Fruit fly (Drosophila melanogaster) whole organism, embryonic: ENCODE data around the gene Nse1.

Experiments
- Adf1 ChIP-seq: fragments of 200-800 bp; sonication (Bioruptor generic); IDR thresholded peaks from 2 replicates; pipeline ENCODE4 v1.3.6; 2022; ENCODE audit warnings: missing biosample characterization, missing genetic modification characterization
- Awh ChIP-seq: fragments of 200-800 bp; sonication (Bioruptor generic); IDR thresholded peaks from 2 replicates; pipeline ENCODE4, ENCODE4 v1.3.6; 2022; ENCODE audit warnings: missing biosample characterization, missing genetic modification characterization
- Bgb ChIP-seq: fragments of 200-800 bp; sonication (Bioruptor generic); IDR thresholded peaks from 2 replicates; pipeline ENCODE4 v1.3.6; 2022; ENCODE audit warnings: missing biosample characterization, missing genetic modification characterization; ENCODE audit not compliant: partially characterized antibody
- CG10321 ChIP-seq: fragments of 200-800 bp; sonication (Bioruptor generic); IDR thresholded peaks from 2 replicates; pipeline ENCODE4 v1.3.6; 2022; ENCODE audit warnings: missing biosample characterization, missing genetic modification characterization
- CG11093 ChIP-seq: fragments of 200-800 bp; sonication (Bioruptor generic); IDR thresholded peaks from 3 replicates; pipeline ENCODE4 v1.3.6; 2022; ENCODE audit warnings: missing biosample characterization, missing genetic modification characterization
- CG12071 ChIP-seq: fragments of 200-800 bp; sonication (Bioruptor generic); optimal IDR thresholded peaks from 3 replicates; lab custom pipeline; 2018; ENCODE audit warnings: missing biosample characterization, mild to moderate bottlenecking, missing genetic modification characterization
- CG12104 ChIP-seq: fragments of 200-800 bp; sonication (Bioruptor generic); optimal IDR thresholded peaks from 3 replicates; lab custom pipeline; 2016; ENCODE audit warnings: missing biosample characterization, missing genetic modification characterization
- CG13296 ChIP-seq: fragments of 200-800 bp; sonication (Bioruptor generic); optimal IDR thresholded peaks from 3 replicates; lab custom pipeline; 2018; ENCODE audit warnings: missing biosample characterization, mild to moderate bottlenecking, missing genetic modification characterization
- CG14710 ChIP-seq: fragments of 200-800 bp; sonication (Bioruptor generic); optimal IDR thresholded peaks from 3 replicates; lab custom pipeline; 2019; ENCODE audit warnings: missing biosample characterization, mild to moderate bottlenecking, missing genetic modification characterization, moderate library complexity
- CG1647 ChIP-seq: fragments of 200-800 bp; sonication (Bioruptor generic); optimal IDR thresholded peaks from 3 replicates; lab custom pipeline; 2016; ENCODE audit warnings: missing biosample characterization, missing genetic modification characterization
- CG2678 ChIP-seq: fragments of 200-800 bp; sonication (Bioruptor generic); optimal IDR thresholded peaks from 3 replicates; lab custom pipeline; 2019; ENCODE audit warnings: missing biosample characterization, mild to moderate bottlenecking, missing genetic modification characterization, moderate library complexity
- CG3281 ChIP-seq: fragments of 200-800 bp; sonication (Bioruptor generic); optimal IDR thresholded peaks from 3 replicates; lab custom pipeline; 2017; ENCODE audit warnings: missing biosample characterization, mild to moderate bottlenecking, missing genetic modification characterization
- CG42726 ChIP-seq: fragments of 200-800 bp; sonication (Bioruptor generic); IDR thresholded peaks from 2 replicates; pipeline ENCODE4 v1.3.6; 2022; ENCODE audit warnings: missing biosample characterization, missing genetic modification characterization; ENCODE audit not compliant: partially characterized antibody
- CG4328 ChIP-seq: fragments of 200-800 bp; sonication (Bioruptor generic); optimal IDR thresholded peaks from 3 replicates; lab custom pipeline; 2017; ENCODE audit warnings: missing biosample characterization, missing genetic modification reagents, missing genetic modification characterization
- CG4360 ChIP-seq: fragments of 200-800 bp; sonication (Bioruptor generic); IDR thresholded peaks from 2 replicates; pipeline ENCODE4 v1.3.6; 2022; ENCODE audit warnings: missing biosample characterization, missing genetic modification characterization
- CG4730 ChIP-seq: fragments of 200-800 bp; sonication (Bioruptor generic); IDR thresholded peaks from 2 replicates; pipeline ENCODE4 v1.3.6; 2022; ENCODE audit warnings: missing biosample characterization, missing genetic modification characterization
- CG6254 ChIP-seq: fragments of 200-800 bp; sonication (Bioruptor generic); optimal IDR thresholded peaks from 3 replicates; lab custom pipeline; 2017; ENCODE audit warnings: mild to moderate bottlenecking, missing biosample characterization, missing genetic modification reagents, missing genetic modification characterization
- CG6683 ChIP-seq: fragments of 200-800 bp; sonication (Bioruptor generic); optimal IDR thresholded peaks from 2 replicates; lab custom pipeline; 2017; ENCODE audit warnings: missing biosample characterization, mild to moderate bottlenecking, missing genetic modification characterization, missing genetic modification reagents
- D ChIP-seq, 2 experiments: fragments of 200-800 bp in 1 of 2; fragments of >200 bp in 1 of 2; sonication (Bioruptor generic) in 1 of 2; optimal IDR thresholded peaks; 2 replicates in 1 of 2; 3 replicates in 1 of 2; lab custom pipeline; 2017; ENCODE audit warnings: mild to moderate bottlenecking in 1 of 2, missing biosample characterization in 1 of 2, missing genetic modification characterization in 1 of 2, missing genetic modification reagents in 1 of 2
- Doc2 ChIP-seq: fragments of 200-800 bp; sonication (Bioruptor generic); IDR thresholded peaks from 2 replicates; pipeline ENCODE4 v1.3.6; 2022; ENCODE audit warnings: missing biosample characterization, missing genetic modification characterization
- E2f2 ChIP-seq: fragments of 200-800 bp; sonication (Bioruptor generic); IDR thresholded peaks from 2 replicates; pipeline ENCODE4 v1.3.6; 2022; ENCODE audit warnings: missing biosample characterization, missing genetic modification characterization
- H2.0 ChIP-seq: fragments of 200-800 bp; sonication (Bioruptor generic); IDR thresholded peaks from 2 replicates; pipeline ENCODE4 v1.3.6; 2022; ENCODE audit warnings: missing biosample characterization, missing genetic modification characterization
- Neu2 ChIP-seq: fragments of 200-800 bp; sonication (Bioruptor generic); optimal IDR thresholded peaks from 3 replicates; lab custom pipeline; 2016; ENCODE audit warnings: missing biosample characterization, missing genetic modification characterization, borderline replicate concordance
- Sox102F ChIP-seq: fragments of 200-800 bp; sonication (Bioruptor generic); optimal IDR thresholded peaks from 2 replicates; lab custom pipeline; 2018; ENCODE audit warnings: missing biosample characterization, mild to moderate bottlenecking, missing genetic modification characterization, moderate library complexity
- Vsx1 ChIP-seq: fragments of 200-800 bp; sonication (Bioruptor generic); optimal IDR thresholded peaks from 2 replicates; lab custom pipeline; 2017; ENCODE audit warnings: missing biosample characterization, mild to moderate bottlenecking, missing genetic modification characterization, missing genetic modification reagents
- Xbp1 ChIP-seq: fragments of 200-800 bp; sonication (Bioruptor generic); optimal IDR thresholded peaks from 3 replicates; lab custom pipeline; 2016; ENCODE audit warnings: missing biosample characterization, mild to moderate bottlenecking, missing genetic modification characterization
- bigmax ChIP-seq: fragments of 200-800 bp; sonication (Bioruptor generic); optimal IDR thresholded peaks from 2 replicates; lab custom pipeline; 2018; ENCODE audit warnings: missing biosample characterization, mild to moderate bottlenecking, missing genetic modification characterization
- caup ChIP-seq: fragments of 200-800 bp; sonication (Bioruptor generic); optimal IDR thresholded peaks from 3 replicates; lab custom pipeline; 2017; ENCODE audit warnings: missing biosample characterization, mild to moderate bottlenecking, missing genetic modification characterization, moderate library complexity; ENCODE audit not compliant: severe bottlenecking
- cg ChIP-seq: fragments of 200-800 bp; sonication (Bioruptor generic); optimal IDR thresholded peaks from 3 replicates; lab custom pipeline; 2019; ENCODE audit warnings: missing biosample characterization, mild to moderate bottlenecking, missing genetic modification characterization, moderate library complexity
- chinmo ChIP-seq: fragments of 200-800 bp; sonication (Bioruptor generic); IDR thresholded peaks from 4 replicates; pipeline ENCODE4 v1.3.6; 2022; ENCODE audit warnings: missing biosample characterization, missing genetic modification characterization; ENCODE audit not compliant: partially characterized antibody
- dmrt11E ChIP-seq: fragments of 200-800 bp; sonication (Bioruptor generic); optimal IDR thresholded peaks from 3 replicates; lab custom pipeline; 2018; ENCODE audit warnings: missing biosample characterization, mild to moderate bottlenecking, missing genetic modification characterization, moderate library complexity
- dysf ChIP-seq: fragments of 200-800 bp; sonication (Bioruptor generic); IDR thresholded peaks from 3 replicates; pipeline ENCODE4 v1.3.6; 2022; ENCODE audit warnings: missing biosample characterization, missing genetic modification characterization
- grau ChIP-seq: fragments of 200-800 bp; optimal IDR thresholded peaks from 3 replicates; lab custom pipeline; 2019; ENCODE audit warnings: missing biosample characterization, mild to moderate bottlenecking, missing genetic modification characterization, moderate library complexity
- ind ChIP-seq: fragments of 200-800 bp; sonication (Bioruptor generic); optimal IDR thresholded peaks from 3 replicates; lab custom pipeline; 2016; ENCODE audit warnings: missing biosample characterization, missing genetic modification characterization
- jumu ChIP-seq: fragments of 200-800 bp; sonication (Bioruptor generic); optimal IDR thresholded peaks from 3 replicates; lab custom pipeline; 2016; ENCODE audit warnings: missing biosample characterization, missing genetic modification characterization
- kay ChIP-seq: fragments of 200-800 bp; sonication (Bioruptor generic); optimal IDR thresholded peaks from 2 replicates; lab custom pipeline; 2016; ENCODE audit warnings: missing biosample characterization, missing genetic modification characterization
- mld ChIP-seq: fragments of 200-800 bp; sonication (Bioruptor generic); IDR thresholded peaks from 3 replicates; pipeline ENCODE4 v1.3.6; 2022; ENCODE audit warnings: missing biosample characterization, missing genetic modification characterization; ENCODE audit not compliant: partially characterized antibody
- nom ChIP-seq: fragments of 200-800 bp; sonication (Bioruptor generic); optimal IDR thresholded peaks from 2 replicates; lab custom pipeline; 2017; ENCODE audit warnings: missing biosample characterization, missing genetic modification characterization, mild to moderate bottlenecking, moderate library complexity, missing genetic modification reagents
- odd ChIP-seq: fragments of 200-800 bp; sonication (Bioruptor generic); optimal IDR thresholded peaks from 2 replicates; lab custom pipeline; 2017; ENCODE audit warnings: missing biosample characterization, mild to moderate bottlenecking, missing genetic modification characterization
- prd ChIP-seq, 3 experiments: fragments of >200 bp in 2 of 3; fragments of 200-800 bp in 1 of 3; sonication (Bioruptor generic) in 1 of 3; optimal IDR thresholded peaks in 2 of 3; IDR thresholded peaks in 1 of 3; 2 replicates in 2 of 3; 3 replicates in 1 of 3; pipeline versions ENCODE4 v1.3.6 to Lab custom; 2017 to 2022; ENCODE audit warnings: missing biosample characterization in 1 of 3, missing genetic modification characterization in 1 of 3
- pros ChIP-seq: fragments of 200-800 bp; sonication (Bioruptor generic); optimal IDR thresholded peaks from 3 replicates; lab custom pipeline; 2019; ENCODE audit warnings: missing biosample characterization, mild to moderate bottlenecking, missing genetic modification characterization, moderate library complexity
- salm ChIP-seq: fragments of 200-800 bp; sonication (Bioruptor generic); optimal IDR thresholded peaks from 2 replicates; lab custom pipeline; 2018; ENCODE audit warnings: missing biosample characterization, mild to moderate bottlenecking, missing genetic modification characterization
- trem ChIP-seq: fragments of 200-800 bp; optimal IDR thresholded peaks from 3 replicates; lab custom pipeline; 2019; ENCODE audit warnings: missing biosample characterization, mild to moderate bottlenecking, missing genetic modification characterization, moderate library complexity
- tx ChIP-seq: fragments of 200-800 bp; sonication (Bioruptor generic); optimal IDR thresholded peaks from 2 replicates; lab custom pipeline; 2016; ENCODE audit warnings: missing biosample characterization, missing genetic modification characterization
- unc-4 ChIP-seq: fragments of 200-800 bp; sonication (Bioruptor generic); IDR thresholded peaks from 2 replicates; pipeline ENCODE4 v1.3.6; 2022; ENCODE audit warnings: missing biosample characterization, missing genetic modification characterization; ENCODE audit not compliant: partially characterized antibody
- z ChIP-seq: fragments of 200-800 bp; sonication (Bioruptor generic); IDR thresholded peaks from 3 replicates; pipeline ENCODE4 v1.3.6; 2022; ENCODE audit warnings: missing biosample characterization, missing genetic modification characterization
- zen ChIP-seq: fragments of 200-800 bp; sonication (Bioruptor generic); optimal IDR thresholded peaks from 3 replicates; lab custom pipeline; 2018; ENCODE audit warnings: missing biosample characterization, mild to moderate bottlenecking, missing genetic modification characterization, moderate library complexity
- zfh1 ChIP-seq: fragments of 200-800 bp; sonication (Bioruptor generic); IDR thresholded peaks from 3 replicates; pipeline ENCODE4 v1.3.6; 2022; ENCODE audit warnings: missing biosample characterization, missing genetic modification characterization

The Nse1 gene

DNA sequence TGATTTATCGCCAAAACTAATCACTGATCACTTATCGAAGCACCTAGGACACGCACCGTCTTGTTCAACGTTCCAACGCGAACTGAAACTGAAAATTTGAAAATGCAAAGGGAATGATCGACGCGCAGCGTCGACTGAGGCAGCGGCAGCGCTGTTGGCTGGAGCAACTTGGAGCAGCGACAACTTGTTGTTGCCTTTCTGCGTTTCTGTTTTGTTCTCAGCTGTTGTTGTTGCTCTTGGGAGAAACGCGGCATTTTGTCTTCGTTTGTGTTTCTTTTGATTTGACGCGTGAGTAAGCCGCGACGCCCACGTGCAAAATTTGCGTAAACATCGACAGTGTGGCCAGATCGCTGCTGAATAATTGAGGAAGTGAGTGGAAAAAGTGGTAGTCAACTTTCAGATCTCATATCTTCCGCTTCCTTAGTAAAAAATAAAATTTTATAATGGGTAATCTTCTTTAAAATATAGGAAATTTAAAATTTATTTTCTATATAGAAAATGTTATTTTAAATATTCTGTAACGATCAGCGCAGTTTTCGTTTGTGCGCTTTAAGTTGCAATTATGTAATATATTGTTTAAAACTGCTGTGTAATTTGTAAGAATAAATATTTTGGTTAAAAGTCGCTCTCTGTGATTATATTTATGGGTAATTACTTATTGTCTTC, 31.7 kb upstream of the Nse1 start, which contains the start of gene Tsp (continued):
- no peak for TF ChIP-seq zen (tag; lab: Kevin White, UChicago)
- no peak for TF ChIP-seq salm (tag; lab: Kevin White, UChicago)
- no peak for TF ChIP-seq jumu
- no peak for TF ChIP-seq zfh1 (GFP tag; lab: Robert Waterston, UW)
- TF ChIP-seq CG1647 (GFP tag; lab: Kevin White, UChicago) = no peak
- TF ChIP-seq bigmax (GFP tag; lab: Kevin White, UChicago) = no peak
- no peak for TF ChIP-seq unc-4 (GFP tag; lab: Robert Waterston, UW)
- no peak for TF ChIP-seq CG4328 (GFP tag; lab: Kevin White, UChicago)
- TF ChIP-seq caup (GFP tag; lab: Kevin White, UChicago) = no peak
- TF ChIP-seq tx (GFP tag; lab: Kevin White, UChicago) = no peak
- peak; percentile 93 for TF ChIP-seq CG4360 (GFP tag; lab: Robert Waterston, UW)
- no peak for TF ChIP-seq D (optimal IDR thresholded peaks at IDR 0.05; lab: Kevin White, UChicago)
- no peak for TF ChIP-seq D (GFP tag; optimal IDR thresholded peaks at IDR 0.05; lab: Kevin White, UChicago)
- no peak for TF ChIP-seq ind (GFP tag; lab: Kevin White, UChicago)
- peak; percentile 44 for TF ChIP-seq Neu2 (GFP tag; lab: Kevin White, UChicago)
- TF ChIP-seq E2f2 (GFP tag; lab: Robert Waterston, UW) = peak; percentile 5; the same call in 1 of the 2 replicates
- no peak for TF ChIP-seq cg (GFP tag; lab: Kevin White, UChicago)
- no peak for TF ChIP-seq CG3281 (GFP tag; lab: Kevin White, UChicago)
- TF ChIP-seq chinmo = peak; percentile 96; the same call in 3 of the 4 replicates
- no peak for TF ChIP-seq CG13296 (GFP tag; lab: Kevin White, UChicago)
- no peak for TF ChIP-seq Vsx1
- no peak for TF ChIP-seq CG12071 (GFP tag; lab: Kevin White, UChicago)
- TF ChIP-seq mld (GFP tag; lab: Robert Waterston, UW) = no peak
- no peak for TF ChIP-seq H2.0 (GFP tag; lab: Robert Waterston, UW)
- no peak for TF ChIP-seq z (GFP tag; lab: Robert Waterston, UW)
- TF ChIP-seq CG11093 (GFP tag; lab: Robert Waterston, UW) = no peak
- TF ChIP-seq CG6254 (GFP tag; lab: Kevin White, UChicago) = no peak
- no peak for TF ChIP-seq Awh (GFP tag; lab: Robert Waterston, UW)
- TF ChIP-seq CG2678 = peak; percentile 8
- no peak for TF ChIP-seq Xbp1 (GFP tag; lab: Kevin White, UChicago)
- TF ChIP-seq pros = peak; percentile 31
- TF ChIP-seq trem = no peak
- no peak for TF ChIP-seq Doc2 (GFP tag; lab: Robert Waterston, UW)
- no peak; the same call in 2 of the 3 replicates for TF ChIP-seq dysf (GFP tag; lab: Robert Waterston, UW)
- TF ChIP-seq nom (GFP tag; lab: Kevin White, UChicago) = peak; percentile 46
- 0 out of 2 replicates have a peak, but pooled peaks have one; percentile 47 for TF ChIP-seq CG42726
- TF ChIP-seq Sox102F (GFP tag; lab: Kevin White, UChicago) = no peak
- no peak for TF ChIP-seq CG10321 (GFP tag; lab: Robert Waterston, UW)
- TF ChIP-seq prd (optimal IDR thresholded peaks at IDR 0.05; lab: Kevin White, UChicago) = no peak
- no peak for TF ChIP-seq prd (GFP tag; IDR thresholded peaks at IDR 0.05; lab: Robert Waterston, UW)
- TF ChIP-seq dmrt11E = no peak
- no peak for TF ChIP-seq CG14710 (tag; lab: Kevin White, UChicago)
- TF ChIP-seq CG12104 (GFP tag; lab: Kevin White, UChicago) = no peak
- no peak for TF ChIP-seq CG6683
- TF ChIP-seq grau = peak; percentile 11
- TF ChIP-seq kay = no peak
- TF ChIP-seq odd = no peak
- TF ChIP-seq CG4730 = no peak
- TF ChIP-seq Adf1 (GFP tag; lab: Robert Waterston, UW) = peak; percentile 95
- TF ChIP-seq Bgb (GFP tag; lab: Robert Waterston, UW) = 0 out of 2 replicates have a peak, but pooled peaks have one; percentile 18
